Fruit fly (Drosophila melanogaster): ENCODE measurements around the gene Roc1b.

DNA sequence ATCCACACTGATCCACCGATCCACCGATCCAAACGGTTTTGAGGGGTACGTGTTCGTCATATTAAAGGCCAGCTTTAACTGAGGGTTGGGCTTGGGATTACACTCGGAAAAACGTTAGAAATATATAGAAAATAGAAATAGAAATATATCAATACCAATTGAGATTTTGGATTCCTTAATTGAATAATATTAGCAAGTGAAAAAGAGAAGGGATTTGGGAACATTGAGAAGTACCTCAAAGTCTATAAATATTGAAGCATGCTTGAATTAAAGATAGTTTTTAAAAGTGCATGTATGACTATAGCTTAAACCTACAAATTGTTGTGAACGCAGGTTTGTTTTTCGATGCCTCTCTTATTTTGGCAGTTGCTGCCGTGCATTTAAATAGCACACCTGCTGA is 37.4 kb downstream of the Roc1b start:
- no peak for TF ChIP-seq CG8478 (optimal IDR thresholded peaks at IDR 0.05)
- no peak for TF ChIP-seq psq (optimal IDR thresholded peaks at IDR 0.05)
- no peak for TF ChIP-seq EcR (GFP tag; optimal IDR thresholded peaks at IDR 0.05)
- no peak for TF ChIP-seq pan (optimal IDR thresholded peaks at IDR 0.05)
- no peak for TF ChIP-seq Dll (optimal IDR thresholded peaks at IDR 0.05)
- no peak for TF ChIP-seq usp (GFP tag; optimal IDR thresholded peaks at IDR 0.05)

All from whole organism.